Worm (Caenorhabditis elegans): ENCODE data around the gene mbk-1.

mbk-1 gene

ce11 chrX:14783434-14784142 lies 40.8 kb downstream of the mbk-1 start:
- no peak for TF ChIP-seq ceh-9 (tag; optimal IDR thresholded peaks at IDR 0.05)
- TF ChIP-seq nhr-11 (tag; optimal IDR thresholded peaks at IDR 0.05) = no peak
- TF ChIP-seq pax-1 (tag; optimal IDR thresholded peaks at IDR 0.05) = no peak
- TF ChIP-seq fax-1 (tag; optimal IDR thresholded peaks at IDR 0.05) = no peak
- TF ChIP-seq lin-11 (tag; optimal IDR thresholded peaks at IDR 0.05) = no peak
- no peak for TF ChIP-seq hlh-15 (tag; optimal IDR thresholded peaks at IDR 0.05)
- TF ChIP-seq lim-6 (tag; optimal IDR thresholded peaks at IDR 0.05) = no peak
- TF ChIP-seq gmeb-2 (tag; optimal IDR thresholded peaks at IDR 0.05) = no peak
- no peak for TF ChIP-seq elt-2 (tag; optimal IDR thresholded peaks at IDR 0.05)
- TF ChIP-seq dve-1 (tag; optimal IDR thresholded peaks at IDR 0.05) = no peak
- TF ChIP-seq ceh-24 (tag; optimal IDR thresholded peaks at IDR 0.05) = no peak
- no peak for TF ChIP-seq rnt-1 (tag; optimal IDR thresholded peaks at IDR 0.05)

DNA sequence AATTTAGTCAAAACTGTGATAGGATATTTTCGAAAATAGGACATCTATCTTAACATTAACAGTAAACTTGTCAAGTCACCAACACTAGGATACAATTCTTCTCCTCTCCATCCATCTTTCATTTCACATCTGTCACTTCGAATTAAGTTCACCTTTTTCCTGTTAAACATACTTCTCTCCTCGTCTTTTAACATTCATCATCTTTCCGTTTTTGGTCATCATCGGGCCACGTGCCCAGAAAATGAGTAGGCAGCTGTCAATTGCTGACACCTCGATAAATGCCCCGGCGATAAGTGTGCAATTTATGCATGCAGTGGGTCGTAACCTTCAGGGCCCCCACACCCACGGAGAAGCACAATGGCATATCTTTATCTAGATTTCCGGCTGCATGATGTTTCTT lies 44.2 kb downstream of the mbk-1 start:
- TF ChIP-seq pha-2 (tag; optimal IDR thresholded peaks at IDR 0.05) = no peak
- TF ChIP-seq elt-4 (tag; optimal IDR thresholded peaks at IDR 0.05) = no peak
- peak; percentile 48 for TF ChIP-seq unc-55 (GFP tag; optimal IDR thresholded peaks at IDR 0.05)
- TF ChIP-seq gmeb-2 (tag; optimal IDR thresholded peaks at IDR 0.05) = no peak
- no peak for TF ChIP-seq pros-1 (tag; optimal IDR thresholded peaks at IDR 0.05)
- TF ChIP-seq hlh-13 (GFP tag; optimal IDR thresholded peaks at IDR 0.05) = no peak

DNA sequence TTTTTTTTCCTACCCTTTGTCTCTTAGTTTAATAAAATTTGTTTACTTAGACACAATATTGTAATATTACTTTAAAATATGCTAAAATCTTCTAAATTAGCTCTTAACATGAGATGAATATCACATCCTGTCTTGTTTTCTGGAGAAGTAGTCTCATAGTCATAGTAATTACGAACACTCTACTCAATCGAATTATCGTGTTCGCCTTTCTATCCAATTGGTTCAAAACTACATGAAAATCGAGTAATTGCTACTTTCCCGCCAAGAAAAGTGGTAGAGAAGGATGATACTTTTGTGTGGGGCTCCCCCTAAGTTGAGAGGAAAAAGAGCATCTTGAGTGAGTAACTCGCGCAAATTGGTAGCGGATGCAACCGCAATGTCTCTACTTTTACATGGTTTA lies 46.2 kb downstream of the mbk-1 start:
- TF ChIP-seq ceh-9 (tag; optimal IDR thresholded peaks at IDR 0.05) (no peak), ceh-31 (tag; optimal IDR thresholded peaks at IDR 0.05) (peak; percentile 22), unc-42 (tag; optimal IDR thresholded peaks at IDR 0.05) (peak; percentile 78), sox-4 (tag; optimal IDR thresholded peaks at IDR 0.05) (no peak), ref-2 (tag; optimal IDR thresholded peaks at IDR 0.05) (no peak), gmeb-2 (tag; optimal IDR thresholded peaks at IDR 0.05) (no peak), elt-4 (tag; optimal IDR thresholded peaks at IDR 0.05) (no peak), ahr-1 (tag; optimal IDR thresholded peaks at IDR 0.05) (no peak)

- no peak for TF ChIP-seq ceh-31 (tag; optimal IDR thresholded peaks at IDR 0.05)
- TF ChIP-seq hlh-13 (GFP tag; optimal IDR thresholded peaks at IDR 0.05) = no peak
- TF ChIP-seq unc-3 (GFP tag; conservative IDR thresholded peaks at IDR 0.05) = 0 out of 2 replicates have a peak, but pooled peaks have one; percentile 48
- TF ChIP-seq unc-3 (tag; optimal IDR thresholded peaks at IDR 0.05) = no peak
- TF ChIP-seq elt-4 (tag; optimal IDR thresholded peaks at IDR 0.05) = no peak
- TF ChIP-seq ahr-1 (tag; optimal IDR thresholded peaks at IDR 0.05) = no peak
- TF ChIP-seq fkh-6 (tag; optimal IDR thresholded peaks at IDR 0.05) = no peak
- TF ChIP-seq pros-1 (tag; optimal IDR thresholded peaks at IDR 0.05) = no peak
- TF ChIP-seq ama-1 (optimal IDR thresholded peaks at IDR 0.05) = no peak
- TF ChIP-seq nfya-1 (tag; optimal IDR thresholded peaks at IDR 0.05) = peak; percentile 21
- no peak for TF ChIP-seq eyg-1 (tag; optimal IDR thresholded peaks at IDR 0.05)
- no peak for TF ChIP-seq ceh-2 (tag; optimal IDR thresholded peaks at IDR 0.05)
- TF ChIP-seq pax-1 (tag; optimal IDR thresholded peaks at IDR 0.05) = no peak
- TF ChIP-seq tbx-2 (tag; optimal IDR thresholded peaks at IDR 0.05) = no peak
- TF ChIP-seq hlh-30 (tag; optimal IDR thresholded peaks at IDR 0.05; ENCODE audit: insufficient read depth) = no peak
- TF ChIP-seq sox-2 (GFP tag; IDR thresholded peaks at IDR 0.05) = no peak
- no peak for TF ChIP-seq elt-2 (tag; optimal IDR thresholded peaks at IDR 0.05)
- TF ChIP-seq ceh-34 (tag; optimal IDR thresholded peaks at IDR 0.05) = no peak
Observed at ce11 chrX:14776312-14776711, 48.0 kb downstream of the mbk-1 start.

ce11 chrX:14775222-14775621 lies 49.1 kb downstream of the mbk-1 start:
- TF ChIP-seq lin-11 (tag; optimal IDR thresholded peaks at IDR 0.05) = no peak
- TF ChIP-seq sox-4 (tag; optimal IDR thresholded peaks at IDR 0.05) = no peak
- no peak for TF ChIP-seq zip-5 (tag; optimal IDR thresholded peaks at IDR 0.05)
- TF ChIP-seq ceh-31 (tag; optimal IDR thresholded peaks at IDR 0.05) = no peak
- no peak for TF ChIP-seq hlh-6 (tag; optimal IDR thresholded peaks at IDR 0.05)
- no peak for TF ChIP-seq tbx-7 (tag; optimal IDR thresholded peaks at IDR 0.05)
